Fruit fly (Drosophila melanogaster) whole organism, prepupa: ENCODE data around the gene CG12065.
A peak's percentile ranks its signal among the peaks of the same experiment; 100 is the strongest.

Experiments
- Blimp-1 ChIP-seq: fragments of 200-800 bp; sonication (Bioruptor generic); optimal IDR thresholded peaks from 3 replicates; lab custom pipeline; 2017; ENCODE audit warnings: missing biosample characterization, missing genetic modification characterization, mild to moderate bottlenecking, moderate library complexity, missing genetic modification reagents
- CG15336 ChIP-seq: fragments of 200-800 bp; sonication (Bioruptor generic); IDR thresholded peaks from 2 replicates; pipeline ENCODE4 v1.3.6; 2022; ENCODE audit warnings: missing biosample characterization, missing genetic modification characterization
- CG16779 ChIP-seq: fragments of 200-800 bp; sonication (Bioruptor generic); optimal IDR thresholded peaks from 3 replicates; lab custom pipeline; 2017; ENCODE audit warnings: missing biosample characterization, mild to moderate bottlenecking, missing genetic modification characterization
- CG31627 ChIP-seq: fragments of 200-800 bp; sonication (Bioruptor generic); optimal IDR thresholded peaks from 3 replicates; lab custom pipeline; 2016; ENCODE audit warnings: missing biosample characterization, missing genetic modification characterization
- CG3919 ChIP-seq: fragments of 200-800 bp; sonication (Bioruptor generic); optimal IDR thresholded peaks from 3 replicates; lab custom pipeline; 2016; ENCODE audit warnings: missing biosample characterization, missing genetic modification characterization
- CG4318 ChIP-seq: fragments of 200-800 bp; sonication (Bioruptor generic); optimal IDR thresholded peaks from 3 replicates; lab custom pipeline; 2017; ENCODE audit warnings: missing biosample characterization, mild to moderate bottlenecking, missing genetic modification characterization
- CG6163 ChIP-seq: fragments of 200-800 bp; sonication (Bioruptor generic); IDR thresholded peaks from 3 replicates; pipeline ENCODE4 v1.3.6; 2022; ENCODE audit warnings: missing biosample characterization, missing genetic modification characterization
- CG6808 ChIP-seq: fragments of 200-800 bp; sonication (Bioruptor generic); optimal IDR thresholded peaks from 3 replicates; lab custom pipeline; 2017; ENCODE audit warnings: missing biosample characterization, missing genetic modification characterization, mild to moderate bottlenecking, moderate library complexity, missing genetic modification reagents
- Hr4 ChIP-seq: fragments of 200-800 bp; sonication (Bioruptor generic); optimal IDR thresholded peaks from 3 replicates; lab custom pipeline; 2016; ENCODE audit warnings: missing biosample characterization, missing genetic modification characterization
- Lpt ChIP-seq: fragments of 200-800 bp; sonication (Bioruptor generic); optimal IDR thresholded peaks from 3 replicates; lab custom pipeline; 2016; ENCODE audit warnings: missing biosample characterization, missing genetic modification characterization
- OdsH ChIP-seq: fragments of 200-800 bp; sonication (Bioruptor generic); optimal IDR thresholded peaks from 3 replicates; lab custom pipeline; 2016; ENCODE audit warnings: missing biosample characterization, missing genetic modification characterization
- acj6 ChIP-seq: fragments of 200-800 bp; sonication (Bioruptor generic); optimal IDR thresholded peaks from 3 replicates; lab custom pipeline; 2016; ENCODE audit warnings: missing biosample characterization, missing genetic modification characterization
- fd59A ChIP-seq: fragments of 200-800 bp; sonication (Bioruptor generic); optimal IDR thresholded peaks from 2 replicates; lab custom pipeline; 2017; ENCODE audit warnings: missing biosample characterization, mild to moderate bottlenecking, missing genetic modification characterization, missing genetic modification reagents

DNA sequence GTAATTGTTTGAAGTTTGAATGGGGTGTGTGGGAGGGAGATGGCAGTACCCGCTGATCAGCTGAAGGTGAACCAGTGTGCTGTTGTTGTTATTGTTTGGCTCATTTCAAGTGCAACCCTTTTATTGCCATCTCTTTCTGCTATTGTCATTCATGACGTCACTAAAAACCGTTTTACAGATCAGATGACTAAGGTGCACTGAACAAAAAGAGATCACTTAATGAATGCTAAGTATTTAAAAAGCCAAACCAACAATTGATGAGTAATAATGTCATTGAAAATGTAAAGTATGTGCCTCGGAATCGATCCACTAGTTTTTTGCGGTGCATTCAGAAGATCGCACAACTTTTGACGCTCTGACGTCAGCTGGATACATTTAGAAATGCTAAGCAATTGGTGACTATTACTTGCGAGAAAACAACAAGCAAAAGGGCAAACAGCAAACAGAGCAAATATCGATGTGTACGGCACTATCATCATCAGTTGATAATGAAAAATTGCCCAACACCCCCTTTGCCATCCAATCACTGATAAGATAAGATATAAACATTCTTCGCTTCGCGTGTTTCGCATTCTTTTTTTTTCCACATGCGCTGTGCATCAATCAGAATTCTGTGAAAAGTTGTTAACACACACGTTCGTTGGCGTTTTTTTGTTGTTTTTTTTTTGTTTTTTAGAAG lies 705 bp downstream of the CG12065 start:
- peak; percentile 40 for TF ChIP-seq Hr4 (GFP tag; lab: Kevin White, UChicago)
- TF ChIP-seq CG15336 (GFP tag; lab: Robert Waterston, UW), result peak; percentile 22; the same call in 1 of the 2 replicates
- no peak for TF ChIP-seq CG16779 (tag; lab: Kevin White, UChicago)
- TF ChIP-seq CG6163 (GFP tag; lab: Robert Waterston, UW), result peak; percentile 61; the same call in 2 of the 3 replicates
- TF ChIP-seq OdsH (GFP tag; lab: Kevin White, UChicago), result peak; percentile 60
- peak; percentile 67 for TF ChIP-seq CG3919
- peak; percentile 47 for TF ChIP-seq acj6 (GFP tag; lab: Kevin White, UChicago)
- peak; percentile 45 for TF ChIP-seq CG31627 (GFP tag; lab: Kevin White, UChicago)
- no peak for TF ChIP-seq Lpt
- no peak for TF ChIP-seq fd59A
- TF ChIP-seq Blimp-1 (GFP tag; lab: Kevin White, UChicago), result no peak
- TF ChIP-seq CG6808 (GFP tag; lab: Kevin White, UChicago), result no peak
- TF ChIP-seq CG4318, result no peak
